Worm (Caenorhabditis elegans) whole organism, L4 larva: ENCODE data around the gene nos-2.

Experiments
- R02D3.7 ChIP-seq: fragments of 150-350 bp; sonication (generic microtip); optimal IDR thresholded peaks from 3 replicates; lab custom pipeline; 2014; ENCODE audit warnings: missing biosample characterization, missing genetic modification characterization
- aly-2 ChIP-seq: sonication (generic microtip); optimal IDR thresholded peaks from 2 replicates; lab custom pipeline; 2018; ENCODE audit warnings: missing biosample characterization, missing genetic modification characterization
- ceh-82 ChIP-seq: sonication (generic microtip); optimal IDR thresholded peaks from 2 replicates; lab custom pipeline; 2017; ENCODE audit warnings: missing biosample characterization, missing genetic modification characterization
- ctbp-1 ChIP-seq: fragments of 200-800 bp; sonication (Bioruptor generic); IDR thresholded peaks from 2 replicates; pipeline ENCODE4 v1.3.6; 2022; ENCODE audit warnings: missing genetic modification reagents, missing genetic modification characterization, missing compliant biosample characterization
- daf-12 ChIP-seq: fragments of 150-350 bp; optimal IDR thresholded peaks from 2 replicates; lab custom pipeline; 2014; ENCODE audit warnings: missing biosample characterization, missing genetic modification reagents, missing genetic modification characterization
- fkh-10 ChIP-seq: fragments of 150-350 bp; optimal IDR thresholded peaks from 2 replicates; lab custom pipeline; 2014; ENCODE audit warnings: missing biosample characterization, missing genetic modification reagents, missing genetic modification characterization
- hlh-30 ChIP-seq: sonication (generic microtip); optimal IDR thresholded peaks from 2 replicates; lab custom pipeline; 2017; ENCODE audit warnings: antibody characterized with exemption, mild to moderate bottlenecking, missing genetic modification characterization, missing compliant biosample characterization; ENCODE audit not compliant: insufficient read depth
- lin-39 ChIP-seq: fragments of 150-350 bp; optimal IDR thresholded peaks from 2 replicates; lab custom pipeline; 2014; ENCODE audit warnings: missing biosample characterization, missing genetic modification reagents, missing genetic modification characterization
- nhr-11 ChIP-seq: fragments of 150-350 bp; optimal IDR thresholded peaks from 2 replicates; lab custom pipeline; 2014; ENCODE audit warnings: missing biosample characterization, missing genetic modification characterization
- nhr-76 ChIP-seq: fragments of 150-350 bp; optimal IDR thresholded peaks from 2 replicates; lab custom pipeline; 2014; ENCODE audit warnings: missing biosample characterization, missing genetic modification characterization
- skn-1 ChIP-seq: fragments of 150-350 bp; optimal IDR thresholded peaks from 2 replicates; lab custom pipeline; 2014; ENCODE audit warnings: missing biosample characterization, missing genetic modification characterization
- spr-1 ChIP-seq: sonication (generic microtip); optimal IDR thresholded peaks from 2 replicates; lab custom pipeline; 2016; ENCODE audit warnings: mild to moderate bottlenecking, missing genetic modification characterization, missing compliant biosample characterization
- unc-62 ChIP-seq, 3 experiments: fragments of 150-350 bp in 1 of 3; sonication (generic microtip); optimal IDR thresholded peaks in 2 of 3; peaks in 1 of 3; 1 replicate in 1 of 3; 2 replicates in 2 of 3; lab custom pipeline; 2014 to 2017; ENCODE audit warnings: missing biosample characterization in 3 of 3, missing genetic modification characterization in 3 of 3, missing genetic modification reagents in 3 of 3, missing genotype in 1 of 3
- zag-1 ChIP-seq: fragments of 150-350 bp; optimal IDR thresholded peaks from 2 replicates; lab custom pipeline; 2014; ENCODE audit warnings: missing biosample characterization, missing genetic modification characterization

DNA sequence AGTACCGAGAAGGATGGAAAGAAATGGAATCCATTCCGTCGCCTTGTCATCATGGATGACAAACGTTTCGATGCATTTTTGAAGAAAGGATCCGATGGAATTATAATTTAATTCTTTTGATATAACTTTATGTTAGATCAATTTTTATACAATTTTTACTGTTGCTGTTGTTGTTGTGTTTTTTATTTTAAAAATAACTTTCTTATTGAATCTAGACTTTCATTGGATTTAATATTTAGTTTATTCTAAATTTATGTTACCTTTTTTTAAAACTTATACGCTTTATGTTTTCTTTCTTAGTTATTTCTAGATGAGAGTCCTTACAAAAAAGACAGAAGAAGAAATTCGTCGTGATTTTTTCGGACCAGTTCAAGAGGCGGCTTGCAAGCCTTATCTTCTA is 10.4 kb upstream of the nos-2 start, which contains the start of gene ZK1127.3:
- TF ChIP-seq skn-1 (tag; lab: Kevin White, UChicago), result no peak
- no peak for TF ChIP-seq ctbp-1 (GFP tag; lab: Robert Waterston, UW)
- TF ChIP-seq fkh-10, result no peak
- no peak for TF ChIP-seq aly-2 (tag; lab: Kevin White, UChicago)
- no peak for TF ChIP-seq daf-12 (tag; lab: Kevin White, UChicago)
- no peak for TF ChIP-seq lin-39 (tag; lab: Kevin White, UChicago)
- TF ChIP-seq spr-1 (tag; lab: Kevin White, UChicago), result no peak
- no peak for TF ChIP-seq unc-62 (GFP tag; optimal IDR thresholded peaks at IDR 0.05 in 1 of 2; lab: Kevin White, UChicago)
- TF ChIP-seq unc-62 (tag; optimal IDR thresholded peaks at IDR 0.05; lab: Kevin White, UChicago), result no peak
- no peak for TF ChIP-seq nhr-11 (tag; lab: Kevin White, UChicago)
- TF ChIP-seq nhr-76 (tag; lab: Kevin White, UChicago), result no peak
- TF ChIP-seq hlh-30 (tag; lab: Kevin White, UChicago), result no peak
- TF ChIP-seq R02D3.7, result no peak
- no peak for TF ChIP-seq zag-1
- no peak for TF ChIP-seq ceh-82
